Fruit fly (Drosophila melanogaster) whole organism: ENCODE measurements around the gene Ir68b.

ENCODE experiments used
- CG8478 ChIP-seq: fragments of >200 bp; optimal IDR thresholded peaks from 2 replicates; lab custom pipeline; 2018; ENCODE audit warnings: inconsistent platforms
- pan ChIP-seq: fragments of >200 bp; optimal IDR thresholded peaks from 2 replicates; lab custom pipeline; 2017
- psq ChIP-seq: fragments of >200 bp; optimal IDR thresholded peaks from 2 replicates; lab custom pipeline; 2017

- TF ChIP-seq psq (lab: Kevin White, UChicago), result no peak
- TF ChIP-seq pan (lab: Kevin White, UChicago), result no peak
- TF ChIP-seq CG8478, result no peak
Measured at dm6 chr3L:12114188-12114587, 13.0 kb downstream of the Ir68b start.
